Fruit fly (Drosophila melanogaster): Measurements from ENCODE around the gene CG9386.

CG9386 gene

DNA sequence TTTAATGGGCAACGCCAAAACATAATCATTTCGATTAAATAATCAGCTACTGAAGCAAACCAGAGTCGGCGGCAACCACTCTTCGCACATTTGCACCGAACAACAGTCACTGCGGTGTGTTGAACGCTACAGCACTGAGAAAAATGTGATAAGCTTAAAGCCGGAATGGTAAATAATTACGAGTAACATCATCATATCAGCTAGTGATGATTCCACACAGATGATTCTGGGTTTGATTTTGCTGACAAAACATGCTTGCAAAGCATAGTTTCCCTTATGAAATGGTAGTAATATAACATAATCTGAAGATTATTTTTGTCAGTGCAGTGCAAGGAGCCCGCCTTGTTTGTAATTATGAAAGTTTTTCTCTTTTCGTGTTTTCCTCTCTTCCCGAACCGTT is 42.9 kb upstream of the CG9386 start (continued):
- TF ChIP-seq CG1024 (GFP tag; IDR thresholded peaks at IDR 0.05) (0 out of 2 replicates have a peak, but pooled peaks have one; percentile 35), CG12104 (GFP tag; optimal IDR thresholded peaks at IDR 0.05) (no peak), CG15514 (GFP tag; optimal IDR thresholded peaks at IDR 0.05) (no peak), emc (GFP tag; optimal IDR thresholded peaks at IDR 0.05) (no peak), CG12236 (GFP tag; optimal IDR thresholded peaks at IDR 0.05) (peak; percentile 26), lilli (GFP tag; optimal IDR thresholded peaks at IDR 0.05) (peak; percentile 47), CG7357 (GFP tag; IDR thresholded peaks at IDR 0.05) (no peak), amos (GFP tag; IDR thresholded peaks at IDR 0.05; ENCODE audit: partially characterized antibody) (no peak), CG4424 (GFP tag; optimal IDR thresholded peaks at IDR 0.05) (peak; percentile 55), CG12219 (GFP tag; optimal IDR thresholded peaks at IDR 0.05) (peak; percentile 59), en (GFP tag; optimal IDR thresholded peaks at IDR 0.05) (no peak), sr (GFP tag; IDR thresholded peaks at IDR 0.05) (no peak), Antp (GFP tag; optimal IDR thresholded peaks at IDR 0.05) (peak; percentile 58), vnd (GFP tag; IDR thresholded peaks at IDR 0.05; ENCODE audit: partially characterized antibody) (no peak), HLHmδ (GFP tag; optimal IDR thresholded peaks at IDR 0.05) (no peak), Xbp1 (GFP tag; optimal IDR thresholded peaks at IDR 0.05) (peak; percentile 64), Fer2 (tag; optimal IDR thresholded peaks at IDR 0.05) (no peak), CG30403 (GFP tag; optimal IDR thresholded peaks at IDR 0.05) (peak; percentile 44), Doc2 (GFP tag; IDR thresholded peaks at IDR 0.05) (no peak), Bdp1 (GFP tag; optimal IDR thresholded peaks at IDR 0.05) (no peak), CG13624 (GFP tag; optimal IDR thresholded peaks at IDR 0.05) (no peak), nau (GFP tag; optimal IDR thresholded peaks at IDR 0.05) (peak; percentile 19), Dek (tag; optimal IDR thresholded peaks at IDR 0.05) (no peak), CG10267 (tag; optimal IDR thresholded peaks at IDR 0.05) (peak; percentile 45), hb (GFP tag; IDR thresholded peaks at IDR 0.05; ENCODE audit: partially characterized antibody) (no peak), trem (tag; optimal IDR thresholded peaks at IDR 0.05) (peak; percentile 35), al (GFP tag; IDR thresholded peaks at IDR 0.05) (no peak), Fer3 (tag; optimal IDR thresholded peaks at IDR 0.05) (no peak), CG16813 (GFP tag; IDR thresholded peaks at IDR 0.05; ENCODE audit: partially characterized antibody) (no peak), tio (GFP tag; optimal IDR thresholded peaks at IDR 0.05) (peak; percentile 29), CG32772 (GFP tag; IDR thresholded peaks at IDR 0.05) (0 out of 2 replicates have a peak, but pooled peaks have one; percentile 19), stwl (tag; optimal IDR thresholded peaks at IDR 0.05) (no peak), CG1602 (GFP tag; optimal IDR thresholded peaks at IDR 0.05) (peak; percentile 49), Gug (GFP tag; IDR thresholded peaks at IDR 0.05) (0 out of 4 replicates have a peak, but pooled peaks have one; percentile 31), Chrac-16 (GFP tag; optimal IDR thresholded peaks at IDR 0.05) (peak; percentile 55), CG17359 (tag; optimal IDR thresholded peaks at IDR 0.05) (peak; percentile 73), YL-1 (GFP tag; optimal IDR thresholded peaks at IDR 0.05) (no peak), pfk (GFP tag; optimal IDR thresholded peaks at IDR 0.05) (no peak), CG32767 (GFP tag; IDR thresholded peaks at IDR 0.05) (no peak), kni (GFP tag; optimal IDR thresholded peaks at IDR 0.05) (no peak), CG12155 (GFP tag; optimal IDR thresholded peaks at IDR 0.05) (no peak), CoRest (tag; optimal IDR thresholded peaks at IDR 0.05) (peak; percentile 54), B-H2 (GFP tag; optimal IDR thresholded peaks at IDR 0.05) (no peak), CG13123 (GFP tag; optimal IDR thresholded peaks at IDR 0.05) (no peak), chinmo (GFP tag; IDR thresholded peaks at IDR 0.05; ENCODE audit: partially characterized antibody) (no peak), chn (GFP tag; optimal IDR thresholded peaks at IDR 0.05) (peak; percentile 39), BEAF-32 (GFP tag; optimal IDR thresholded peaks at IDR 0.05) (no peak), pita (GFP tag; optimal IDR thresholded peaks at IDR 0.05) (no peak), Doc3 (GFP tag; IDR thresholded peaks at IDR 0.05; ENCODE audit: partially characterized antibody) (no peak), hbn (GFP tag; IDR thresholded peaks at IDR 0.05; ENCODE audit: partially characterized antibody) (no peak)

All from whole organism, embryonic.